Fruit fly (Drosophila melanogaster): ENCODE measurements around the gene CG5162.

Gene CG5162

DNA sequence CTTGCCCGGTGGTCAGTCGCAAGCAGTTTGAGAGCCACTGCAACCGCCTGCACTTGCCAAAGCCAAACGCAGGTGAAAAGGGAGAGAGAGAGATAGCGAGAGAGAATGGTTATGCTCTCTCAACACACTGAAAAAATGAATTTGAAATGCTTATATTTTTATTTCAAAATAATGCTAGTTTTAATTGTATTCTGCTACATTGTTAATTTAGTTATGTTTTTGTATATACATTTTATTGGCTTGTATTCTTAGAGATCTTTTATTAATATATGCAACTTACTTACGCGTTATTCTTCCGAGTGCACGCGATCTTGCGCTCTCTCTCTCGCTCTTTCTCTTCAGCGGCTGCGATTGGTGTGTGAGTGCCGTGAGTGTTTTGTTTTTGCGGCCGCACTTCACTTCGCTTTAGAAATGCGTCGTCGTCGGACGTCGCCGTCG lies 36.6 kb upstream of the CG5162 start (continued):
- TF ChIP-seq CG12155 (GFP tag; optimal IDR thresholded peaks at IDR 0.05) (peak; percentile 77), CG3163 (GFP tag; optimal IDR thresholded peaks at IDR 0.05) (peak; percentile 18), CG3281 (GFP tag; optimal IDR thresholded peaks at IDR 0.05) (peak; percentile 94), Lhr (GFP tag; optimal IDR thresholded peaks at IDR 0.05) (no peak), Bdp1 (GFP tag; optimal IDR thresholded peaks at IDR 0.05) (no peak), slbo (GFP tag; IDR thresholded peaks at IDR 0.05) (no peak), Eip74EF (GFP tag; optimal IDR thresholded peaks at IDR 0.05) (peak in 1 of 2 experiments; percentile 99), disco-r (GFP tag; optimal IDR thresholded peaks at IDR 0.05) (no peak), grau (tag; optimal IDR thresholded peaks at IDR 0.05) (no peak), zf30C (GFP tag; optimal IDR thresholded peaks at IDR 0.05) (peak; percentile 52), pita (GFP tag; optimal IDR thresholded peaks at IDR 0.05) (no peak), CG4730 (GFP tag; IDR thresholded peaks at IDR 0.05) (peak; percentile 99), CG4282 (GFP tag; optimal IDR thresholded peaks at IDR 0.05) (peak; percentile 29), vfl (GFP tag; optimal IDR thresholded peaks at IDR 0.05) (no peak), esg (GFP tag; conservative IDR thresholded peaks at IDR 0.05) (peak; percentile 83), cato (GFP tag; optimal IDR thresholded peaks at IDR 0.05; ENCODE audit: borderline replicate concordance) (peak; percentile 97), CG7556 (GFP tag; optimal IDR thresholded peaks at IDR 0.05) (no peak), CG8924 (tag; optimal IDR thresholded peaks at IDR 0.05) (peak; percentile 96), Hsf (GFP tag; optimal IDR thresholded peaks at IDR 0.05) (peak; percentile 79), wor (GFP tag; IDR thresholded peaks at IDR 0.05) (peak; percentile 84), Med (GFP tag) (peak; percentile 99), sna (GFP tag; IDR thresholded peaks at IDR 0.05; ENCODE audit: partially characterized antibody) (no peak), CG1024 (GFP tag; IDR thresholded peaks at IDR 0.05) (peak; percentile 96), CG15269 (tag; optimal IDR thresholded peaks at IDR 0.05) (no peak), CG11247 (GFP tag; IDR thresholded peaks at IDR 0.05) (peak; percentile 98), Ets97D (GFP tag; optimal IDR thresholded peaks at IDR 0.05) (peak; percentile 92), dmrt99B (tag; optimal IDR thresholded peaks at IDR 0.05) (peak; percentile 99), CG5245 (GFP tag; optimal IDR thresholded peaks at IDR 0.05) (peak; percentile 96), CkIIα-i1 (GFP tag; IDR thresholded peaks at IDR 0.05) (peak; percentile 82), CG42726 (GFP tag; IDR thresholded peaks at IDR 0.05; ENCODE audit: partially characterized antibody) (no peak), H2.0 (GFP tag; IDR thresholded peaks at IDR 0.05) (no peak), stc (GFP tag; IDR thresholded peaks at IDR 0.05) (peak; percentile 99), psq (GFP tag; optimal IDR thresholded peaks at IDR 0.05) (no peak), CG15601 (tag; optimal IDR thresholded peaks at IDR 0.05) (peak; percentile 97), CG17612 (GFP tag; IDR thresholded peaks at IDR 0.05) (peak; percentile 97), CG10267 (tag; optimal IDR thresholded peaks at IDR 0.05) (peak; percentile 96), dan (GFP tag; IDR thresholded peaks at IDR 0.05) (peak; percentile 94), otp (GFP tag; IDR thresholded peaks at IDR 0.05) (peak; percentile 92), CG1602 (GFP tag; optimal IDR thresholded peaks at IDR 0.05) (peak; percentile 63), GATAe (GFP tag; conservative IDR thresholded peaks at IDR 0.05) (peak; percentile 96), Ptx1 (GFP tag; IDR thresholded peaks at IDR 0.05) (peak; percentile 99), ro (GFP tag; IDR thresholded peaks at IDR 0.05) (peak; percentile 98), CG11504 (tag; optimal IDR thresholded peaks at IDR 0.05) (peak; percentile 97), B-H1 (GFP tag; IDR thresholded peaks at IDR 0.05) (peak; percentile 98), Hmr (GFP tag; optimal IDR thresholded peaks at IDR 0.05) (no peak), Oli (tag; optimal IDR thresholded peaks at IDR 0.05) (peak; percentile 80), B-H2 (GFP tag; optimal IDR thresholded peaks at IDR 0.05) (peak; percentile 56), CG17186 (GFP tag; optimal IDR thresholded peaks at IDR 0.05) (peak; percentile 81), CG12071 (GFP tag; optimal IDR thresholded peaks at IDR 0.05) (peak; percentile 93), MESR4 (GFP tag; optimal IDR thresholded peaks at IDR 0.05) (peak; percentile 20), Dek (tag; optimal IDR thresholded peaks at IDR 0.05) (no peak)
